Fruit fly (Drosophila melanogaster) whole organism: ENCODE measurements around the gene CG14837.

Source experiments
- CG8478 ChIP-seq: fragments of >200 bp; optimal IDR thresholded peaks from 2 replicates; lab custom pipeline; 2018; ENCODE audit warnings: inconsistent platforms
- Dll ChIP-seq: fragments of >200 bp; optimal IDR thresholded peaks from 2 replicates; lab custom pipeline; 2017
- EcR ChIP-seq, 2 experiments: fragments of >200 bp; optimal IDR thresholded peaks; 2 replicates each; lab custom pipeline; 2017; ENCODE audit warnings: missing biosample characterization in 2 of 2, missing genetic modification characterization in 2 of 2, missing genetic modification reagents in 2 of 2
- pan ChIP-seq: fragments of >200 bp; optimal IDR thresholded peaks from 2 replicates; lab custom pipeline; 2017
- psq ChIP-seq: fragments of >200 bp; optimal IDR thresholded peaks from 2 replicates; lab custom pipeline; 2017
- usp ChIP-seq: fragments of >200 bp; optimal IDR thresholded peaks from 2 replicates; lab custom pipeline; 2017; ENCODE audit warnings: missing biosample characterization, missing genetic modification characterization, mixed read lengths

Gene CG14837

dm6 chr3L:7560580-7560979 is 743 bp upstream of the CG14837 start:
- no peak for TF ChIP-seq pan (lab: Kevin White, UChicago)
- no peak for TF ChIP-seq Dll (lab: Kevin White, UChicago)
- TF ChIP-seq usp = no peak
- no peak for TF ChIP-seq psq (lab: Kevin White, UChicago)
- no peak for TF ChIP-seq CG8478 (lab: Kevin White, UChicago)
- TF ChIP-seq EcR (GFP tag; optimal IDR thresholded peaks at IDR 0.05; lab: Kevin White, UChicago) = no peak

dm6 chr3L:7553062-7553461 is 6.8 kb downstream of the CG14837 start:
- TF ChIP-seq usp (no peak), CG8478 (lab: Kevin White, UChicago) (no peak), psq (lab: Kevin White, UChicago) (no peak), Dll (lab: Kevin White, UChicago) (no peak), pan (lab: Kevin White, UChicago) (no peak), EcR (GFP tag; optimal IDR thresholded peaks at IDR 0.05; lab: Kevin White, UChicago) (no peak)

- TF ChIP-seq psq (lab: Kevin White, UChicago) = no peak
- no peak for TF ChIP-seq usp
- no peak for TF ChIP-seq CG8478 (lab: Kevin White, UChicago)
- no peak for TF ChIP-seq Dll (lab: Kevin White, UChicago)
- TF ChIP-seq pan (lab: Kevin White, UChicago) = no peak
- no peak for TF ChIP-seq EcR (GFP tag; optimal IDR thresholded peaks at IDR 0.05; lab: Kevin White, UChicago)
These were observed 7.4 kb downstream of the CG14837 start for dm6 chr3L:7552446-7552845.

- no peak for TF ChIP-seq Dll (lab: Kevin White, UChicago)
- no peak for TF ChIP-seq EcR (GFP tag; optimal IDR thresholded peaks at IDR 0.05; lab: Kevin White, UChicago)
- no peak for TF ChIP-seq pan (lab: Kevin White, UChicago)
- TF ChIP-seq CG8478 (lab: Kevin White, UChicago) = no peak
- no peak for TF ChIP-seq psq (lab: Kevin White, UChicago)
- no peak for TF ChIP-seq usp
These were observed 9.6 kb downstream of the CG14837 start for dm6 chr3L:7550225-7550624.

- TF ChIP-seq psq (lab: Kevin White, UChicago) (no peak), pan (lab: Kevin White, UChicago) (no peak)
These were observed 14.3 kb downstream of the CG14837 start for dm6 chr3L:7545562-7545961.

dm6 chr3L:7544639-7545183 is 15.1 kb downstream of the CG14837 start:
- no peak for TF ChIP-seq CG8478 (lab: Kevin White, UChicago)
- TF ChIP-seq EcR (GFP tag; optimal IDR thresholded peaks at IDR 0.05; lab: Kevin White, UChicago) = no peak

- TF ChIP-seq EcR (GFP tag; optimal IDR thresholded peaks at IDR 0.05; lab: Kevin White, UChicago) (no peak), Dll (lab: Kevin White, UChicago) (no peak), usp (no peak), psq (lab: Kevin White, UChicago) (no peak), CG8478 (lab: Kevin White, UChicago) (no peak), pan (lab: Kevin White, UChicago) (no peak)
These were observed 17.5 kb downstream of the CG14837 start, which contains the start of gene CG32376 for dm6 chr3L:7542357-7542756. CG32376 (minus strand) TSS chr3L:7542457.

- TF ChIP-seq usp = no peak
- no peak for TF ChIP-seq Dll (lab: Kevin White, UChicago)
- TF ChIP-seq EcR (GFP tag; optimal IDR thresholded peaks at IDR 0.05; lab: Kevin White, UChicago) = no peak
- TF ChIP-seq CG8478 (lab: Kevin White, UChicago) = no peak
- no peak for TF ChIP-seq pan (lab: Kevin White, UChicago)
- TF ChIP-seq psq (lab: Kevin White, UChicago) = no peak
These were observed 18.8 kb downstream of the CG14837 start, which contains the start of gene CG32374 for dm6 chr3L:7541068-7541467. CG32374 (minus strand) TSS chr3L:7541168.

dm6 chr3L:7539736-7540135 is 20.1 kb downstream of the CG14837 start, which contains the start of gene CG16998:
CG16998 (minus strand) TSS chr3L:7539836.
- no peak for TF ChIP-seq usp
- no peak for TF ChIP-seq CG8478 (lab: Kevin White, UChicago)
- no peak for TF ChIP-seq psq (lab: Kevin White, UChicago)
- TF ChIP-seq Dll (lab: Kevin White, UChicago) = no peak
- no peak for TF ChIP-seq pan (lab: Kevin White, UChicago)
- no peak for TF ChIP-seq EcR (GFP tag; optimal IDR thresholded peaks at IDR 0.05; lab: Kevin White, UChicago)

- TF ChIP-seq EcR (GFP tag; optimal IDR thresholded peaks at IDR 0.05; lab: Kevin White, UChicago) (peak in 1 of 2 experiments; percentile 15), pan (lab: Kevin White, UChicago) (no peak)
These were observed 29.1 kb downstream of the CG14837 start for dm6 chr3L:7530461-7531338.

dm6 chr3L:7529081-7530021 is 30.5 kb downstream of the CG14837 start:
- TF ChIP-seq psq (lab: Kevin White, UChicago) (no peak), Dll (lab: Kevin White, UChicago) (no peak), usp (no peak), pan (lab: Kevin White, UChicago) (no peak), CG8478 (lab: Kevin White, UChicago) (no peak), EcR (GFP tag; optimal IDR thresholded peaks at IDR 0.05; lab: Kevin White, UChicago) (no peak)
